Worm (Caenorhabditis elegans) whole organism, late embryonic: ENCODE data around the gene F16G10.2.

Experiments used
- C08G9.2 ChIP-seq: sonication (generic microtip); optimal IDR thresholded peaks from 2 replicates; lab custom pipeline; 2016; ENCODE audit warnings: mild to moderate bottlenecking, missing genetic modification characterization, moderate library complexity, missing compliant biosample characterization
- F13H6.1 ChIP-seq: sonication (generic microtip); optimal IDR thresholded peaks from 2 replicates; lab custom pipeline; 2016; ENCODE audit warnings: missing genetic modification characterization, missing compliant biosample characterization
- K09A11.1 ChIP-seq: sonication (generic microtip); optimal IDR thresholded peaks from 2 replicates; lab custom pipeline; 2017; ENCODE audit warnings: antibody characterized with exemption, mild to moderate bottlenecking, missing genetic modification characterization, missing compliant biosample characterization; ENCODE audit not compliant: insufficient read depth
- ahr-1 ChIP-seq: sonication (generic microtip); optimal IDR thresholded peaks from 2 replicates; lab custom pipeline; 2016; ENCODE audit warnings: missing genetic modification characterization, missing compliant biosample characterization
- ceh-14 ChIP-seq: sonication (generic microtip); optimal IDR thresholded peaks from 2 replicates; lab custom pipeline; 2016; ENCODE audit warnings: missing genotype, missing genetic modification characterization, missing compliant biosample characterization
- ceh-24 ChIP-seq: sonication (generic microtip); optimal IDR thresholded peaks from 2 replicates; lab custom pipeline; 2016; ENCODE audit warnings: mild to moderate bottlenecking, missing genetic modification characterization, missing compliant biosample characterization
- ceh-30 ChIP-seq: fragments of 150-350 bp; optimal IDR thresholded peaks from 2 replicates; lab custom pipeline; 2014; ENCODE audit warnings: missing biosample characterization, missing genetic modification characterization
- ceh-45 ChIP-seq: fragments of 200-800 bp; sonication (Bioruptor generic); IDR thresholded peaks from 2 replicates; pipeline ENCODE4 v1.3.6; 2022; ENCODE audit warnings: missing genetic modification reagents, missing genetic modification characterization, missing compliant biosample characterization
- ceh-9 ChIP-seq: sonication (generic microtip); optimal IDR thresholded peaks from 2 replicates; lab custom pipeline; 2016; ENCODE audit warnings: mild to moderate bottlenecking, missing genetic modification characterization, inconsistent platforms, missing compliant biosample characterization
- elt-2 ChIP-seq: sonication (generic microtip); optimal IDR thresholded peaks from 2 replicates; lab custom pipeline; 2016; ENCODE audit warnings: missing genetic modification reagents, missing genetic modification characterization, missing compliant biosample characterization
- ets-4 ChIP-seq: sonication (generic microtip); optimal IDR thresholded peaks from 2 replicates; lab custom pipeline; 2016; ENCODE audit warnings: missing genetic modification characterization, missing compliant biosample characterization
- eyg-1 ChIP-seq: sonication (generic microtip); optimal IDR thresholded peaks from 2 replicates; lab custom pipeline; 2016; ENCODE audit warnings: missing genotype, missing genetic modification characterization, missing compliant biosample characterization
- fkh-10 ChIP-seq: fragments of 150-350 bp; optimal IDR thresholded peaks from 2 replicates; lab custom pipeline; 2014; ENCODE audit warnings: missing biosample characterization, missing genetic modification reagents, missing genetic modification characterization
- hlh-30 ChIP-seq: sonication (generic microtip); optimal IDR thresholded peaks from 2 replicates; lab custom pipeline; 2017; ENCODE audit warnings: antibody characterized with exemption, missing genetic modification characterization, missing compliant biosample characterization; ENCODE audit not compliant: insufficient read depth
- hlh-6 ChIP-seq: sonication (generic microtip); optimal IDR thresholded peaks from 2 replicates; lab custom pipeline; 2016; ENCODE audit warnings: missing genotype, missing genetic modification characterization, missing compliant biosample characterization
- hlh-8 ChIP-seq: sonication (generic microtip); optimal IDR thresholded peaks from 2 replicates; lab custom pipeline; 2016; ENCODE audit warnings: missing genotype, missing genetic modification characterization, missing compliant biosample characterization
- madf-2 ChIP-seq: sonication (generic microtip); optimal IDR thresholded peaks from 2 replicates; lab custom pipeline; 2017; ENCODE audit warnings: missing genetic modification characterization, missing compliant biosample characterization
- nfya-1 ChIP-seq: sonication (generic microtip); optimal IDR thresholded peaks from 2 replicates; lab custom pipeline; 2017; ENCODE audit warnings: missing genetic modification characterization, mild to moderate bottlenecking, missing compliant biosample characterization, antibody characterized with exemption, moderate library complexity
- nhr-11 ChIP-seq: fragments of 150-350 bp; optimal IDR thresholded peaks from 2 replicates; lab custom pipeline; 2014; ENCODE audit warnings: missing biosample characterization, missing genetic modification characterization
- pax-1 ChIP-seq: fragments of 150-350 bp; optimal IDR thresholded peaks from 2 replicates; lab custom pipeline; 2014; ENCODE audit warnings: missing biosample characterization, missing genetic modification characterization
- pha-2 ChIP-seq: sonication (generic microtip); optimal IDR thresholded peaks from 2 replicates; lab custom pipeline; 2017; ENCODE audit warnings: mild to moderate bottlenecking, missing genetic modification characterization, missing compliant biosample characterization
- pqm-1 ChIP-seq: sonication (generic microtip); optimal IDR thresholded peaks from 2 replicates; lab custom pipeline; 2016; ENCODE audit warnings: missing genetic modification characterization, missing compliant biosample characterization
- pros-1 ChIP-seq: fragments of 150-350 bp; optimal IDR thresholded peaks from 2 replicates; lab custom pipeline; 2014; ENCODE audit warnings: missing biosample characterization, missing genetic modification reagents, missing genetic modification characterization
- ref-2 ChIP-seq: sonication (generic microtip); optimal IDR thresholded peaks from 2 replicates; lab custom pipeline; 2016; ENCODE audit warnings: missing genetic modification characterization, missing compliant biosample characterization
- rnt-1 ChIP-seq: sonication (generic microtip); optimal IDR thresholded peaks from 2 replicates; lab custom pipeline; 2016; ENCODE audit warnings: missing genetic modification characterization, missing compliant biosample characterization
- sdc-2 ChIP-seq: sonication (generic microtip); optimal IDR thresholded peaks from 2 replicates; lab custom pipeline; 2016; ENCODE audit warnings: missing genotype, missing genetic modification characterization, missing compliant biosample characterization
- sox-4 ChIP-seq: sonication (generic microtip); optimal IDR thresholded peaks from 2 replicates; lab custom pipeline; 2017; ENCODE audit warnings: mild to moderate bottlenecking, missing genetic modification characterization, inconsistent platforms, missing compliant biosample characterization
- ttx-3 ChIP-seq: sonication (generic microtip); optimal IDR thresholded peaks from 2 replicates; lab custom pipeline; 2016; ENCODE audit warnings: missing genetic modification reagents, missing genetic modification characterization, missing compliant biosample characterization
- unc-3 ChIP-seq, 2 experiments: fragments of 200-800 bp in 1 of 2; sonication (Bioruptor generic) in 1 of 2; sonication (generic microtip) in 1 of 2; conservative IDR thresholded peaks in 1 of 2; optimal IDR thresholded peaks in 1 of 2; 2 replicates each; pipeline versions ENCODE4 v1.3.6 to Lab custom; 2016 to 2022; ENCODE audit warnings: missing compliant biosample characterization in 2 of 2, missing genetic modification characterization in 2 of 2, missing genetic modification reagents in 1 of 2
- unc-42 ChIP-seq: sonication (generic microtip); optimal IDR thresholded peaks from 2 replicates; lab custom pipeline; 2016; ENCODE audit warnings: missing genotype, missing genetic modification characterization, missing compliant biosample characterization
- unc-55 ChIP-seq: sonication (generic microtip); optimal IDR thresholded peaks from 2 replicates; lab custom pipeline; 2017; ENCODE audit warnings: missing biosample characterization, missing genetic modification reagents, missing genetic modification characterization
- zip-5 ChIP-seq: sonication (generic microtip); optimal IDR thresholded peaks from 2 replicates; lab custom pipeline; 2016; ENCODE audit warnings: missing genetic modification characterization, missing compliant biosample characterization
- ztf-16 ChIP-seq: sonication (generic microtip); optimal IDR thresholded peaks from 2 replicates; lab custom pipeline; 2017; ENCODE audit warnings: missing genetic modification characterization, missing compliant biosample characterization

Gene F16G10.2

DNA sequence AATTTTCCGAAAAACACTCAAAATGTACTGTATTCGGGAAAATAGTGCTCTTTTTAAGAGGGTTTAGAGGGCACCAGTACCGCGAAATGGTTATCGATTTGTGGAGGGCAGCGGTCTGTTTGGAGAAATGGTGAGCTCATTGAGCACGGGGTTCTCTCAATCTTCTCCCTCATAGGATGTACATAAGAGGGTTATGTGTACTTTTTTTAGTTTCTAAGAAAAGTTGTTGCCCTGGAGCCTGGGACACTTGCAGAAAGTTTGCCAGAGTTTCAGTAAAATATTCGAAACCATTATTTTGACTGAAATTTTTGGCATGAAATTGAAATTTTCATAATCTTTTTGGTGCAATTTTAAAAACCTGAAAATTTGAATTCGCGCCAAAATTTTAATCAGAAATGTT lies 22.5 kb upstream of the F16G10.2 start, which contains the start of gene F43C11.10:
Gene F43C11.10 (minus strand): TSS at position 101 of the 400 bp plus-strand sequence.
- TF ChIP-seq unc-55 (GFP tag; lab: Kevin White, UChicago) (no peak), nhr-11 (tag; lab: Kevin White, UChicago) (no peak), sdc-2 (tag; lab: Kevin White, UChicago) (no peak), F13H6.1 (no peak), ztf-16 (tag; lab: Kevin White, UChicago) (no peak), nfya-1 (tag; lab: Kevin White, UChicago) (no peak), pax-1 (tag; lab: Kevin White, UChicago) (no peak), pqm-1 (tag; lab: Kevin White, UChicago) (no peak), fkh-10 (no peak), ets-4 (tag; lab: Kevin White, UChicago) (no peak)

DNA sequence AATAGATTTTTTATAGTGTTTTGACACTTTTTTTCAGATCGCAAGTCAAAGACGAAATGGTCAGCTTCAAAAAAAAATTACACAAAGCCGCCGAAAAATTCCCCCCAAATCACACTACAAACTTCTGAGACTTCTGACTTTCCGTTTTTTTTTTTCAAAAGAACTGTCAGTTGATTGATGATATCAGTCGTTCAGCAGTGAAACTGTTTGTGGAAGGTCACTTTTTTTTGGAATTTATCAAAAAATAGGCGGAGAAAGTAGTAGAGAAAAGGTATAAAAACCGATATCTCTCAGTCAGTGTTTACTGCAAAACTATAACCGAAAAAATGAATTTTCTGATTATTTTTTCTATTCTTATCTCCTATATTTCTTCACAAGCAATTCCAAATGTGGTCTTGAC lies 22.1 kb upstream of the F16G10.2 start, which contains the start of gene F43C11.3:
Gene F43C11.3 (plus strand): TSS at position 301 of the 400 bp plus-strand sequence.
- no peak for TF ChIP-seq elt-2 (tag; lab: Kevin White, UChicago)
- TF ChIP-seq madf-2 (tag; lab: Kevin White, UChicago) = no peak
- no peak for TF ChIP-seq ceh-24 (tag; lab: Kevin White, UChicago)
- TF ChIP-seq ceh-14 (tag; lab: Kevin White, UChicago) = no peak
- no peak for TF ChIP-seq ttx-3
- no peak for TF ChIP-seq hlh-8 (tag; lab: Kevin White, UChicago)
- no peak for TF ChIP-seq hlh-30 (tag; lab: Kevin White, UChicago)
- TF ChIP-seq pqm-1 (tag; lab: Kevin White, UChicago) = no peak
- TF ChIP-seq, all 69 proteins: peak for 0

DNA sequence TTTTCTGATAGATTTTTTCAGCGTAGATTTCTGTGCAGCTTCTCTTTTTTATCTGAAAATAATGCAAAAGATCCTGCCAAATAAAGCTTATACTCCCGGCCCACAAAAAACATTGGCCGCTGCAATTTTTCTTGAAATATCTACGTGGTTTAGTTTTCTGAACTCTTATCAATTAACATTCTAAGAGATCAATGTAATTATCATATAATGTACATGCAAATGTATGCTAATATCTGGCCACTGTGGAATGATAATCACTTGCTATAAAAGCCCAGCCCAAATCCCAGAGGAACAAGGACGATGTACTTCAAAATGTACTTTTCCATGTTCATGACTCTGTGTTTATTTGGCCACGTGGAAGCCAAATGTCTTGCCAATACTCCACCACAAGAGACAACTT lies 20.6 kb upstream of the F16G10.2 start, which contains the start of gene F43C11.2:
Gene F43C11.2 (plus strand): TSS at position 301 of the 400 bp plus-strand sequence.
- no peak for TF ChIP-seq pqm-1 (tag; lab: Kevin White, UChicago)
- TF ChIP-seq sox-4 (tag; lab: Kevin White, UChicago) = no peak

DNA sequence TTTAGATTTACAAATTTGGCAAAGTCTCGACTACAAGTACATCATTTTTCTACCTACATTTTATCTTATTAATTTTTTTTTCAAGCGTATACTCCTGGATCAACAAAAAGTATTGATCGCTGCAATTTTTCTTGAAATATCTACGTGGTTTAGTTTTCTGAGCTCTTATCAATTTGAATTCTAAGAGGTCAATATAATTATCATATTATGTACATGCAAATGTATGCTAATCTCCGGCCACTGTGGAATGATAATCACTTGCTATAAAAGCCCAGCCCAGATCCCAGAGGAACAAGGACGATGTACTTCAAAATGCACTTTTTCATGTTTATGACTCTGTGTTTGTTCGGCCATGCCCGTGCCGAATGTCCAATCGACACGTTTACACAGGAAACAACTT lies 18.3 kb upstream of the F16G10.2 start, which contains the start of gene F43C11.1:
Gene F43C11.1 (plus strand): TSS at position 301 of the 400 bp plus-strand sequence.
- no peak for TF ChIP-seq ttx-3
- TF ChIP-seq hlh-8 (tag; lab: Kevin White, UChicago) = no peak
- TF ChIP-seq fkh-10 = no peak
- no peak for TF ChIP-seq unc-42
- no peak for TF ChIP-seq eyg-1 (tag; lab: Kevin White, UChicago)
- TF ChIP-seq ceh-30 (tag; lab: Kevin White, UChicago) = no peak
- no peak for TF ChIP-seq C08G9.2 (tag; lab: Kevin White, UChicago)
- TF ChIP-seq zip-5 (tag; lab: Kevin White, UChicago) = no peak
- TF ChIP-seq hlh-6 (tag; lab: Kevin White, UChicago) = no peak
- TF ChIP-seq ceh-45 = no peak
- TF ChIP-seq hlh-30 (tag; lab: Kevin White, UChicago) = no peak
- TF ChIP-seq F13H6.1 = no peak
- TF ChIP-seq, all 69 proteins: peak for 0

DNA sequence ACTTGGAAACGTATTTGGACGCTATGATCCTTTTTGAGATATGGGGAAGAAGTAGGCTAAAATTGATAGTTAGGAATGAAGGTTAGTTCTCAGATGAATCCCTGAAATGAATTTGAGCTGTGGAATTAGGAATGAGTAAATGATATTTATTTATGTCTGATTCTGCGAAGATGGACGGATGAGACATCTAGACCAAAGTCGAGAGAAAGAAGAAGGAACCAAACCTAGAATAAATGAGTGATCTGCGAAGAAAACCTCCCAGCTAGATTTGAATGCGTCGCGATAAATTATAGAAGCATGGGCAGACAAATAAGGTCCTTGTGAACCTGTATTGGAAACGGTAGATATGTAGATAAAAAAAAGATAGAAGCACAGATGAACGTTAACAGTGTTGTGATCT lies 15.1 kb upstream of the F16G10.2 start, which contains the start of gene F43C11.16:
Gene F43C11.16 (minus strand): TSS at position 101 of the 400 bp plus-strand sequence.
- TF ChIP-seq pha-2 (tag; lab: Kevin White, UChicago) (no peak), ref-2 (no peak), ceh-9 (tag; lab: Kevin White, UChicago) (no peak), unc-55 (GFP tag; lab: Kevin White, UChicago) (no peak), nhr-11 (tag; lab: Kevin White, UChicago) (no peak), pax-1 (tag; lab: Kevin White, UChicago) (no peak), K09A11.1 (tag; lab: Kevin White, UChicago) (no peak), pqm-1 (tag; lab: Kevin White, UChicago) (no peak), ahr-1 (tag; lab: Kevin White, UChicago) (no peak), sox-4 (tag; lab: Kevin White, UChicago) (no peak), pros-1 (tag; lab: Kevin White, UChicago) (no peak), ceh-30 (tag; lab: Kevin White, UChicago) (no peak), rnt-1 (no peak), eyg-1 (tag; lab: Kevin White, UChicago) (no peak), unc-3 (GFP tag; conservative IDR thresholded peaks at IDR 0.05; lab: Robert Waterston, UW) (no peak), unc-3 (tag; optimal IDR thresholded peaks at IDR 0.05; lab: Kevin White, UChicago) (no peak), ceh-45 (no peak), unc-42 (no peak)
